Worm (Caenorhabditis elegans): ENCODE data around the gene best-14.

Gene best-14

DNA sequence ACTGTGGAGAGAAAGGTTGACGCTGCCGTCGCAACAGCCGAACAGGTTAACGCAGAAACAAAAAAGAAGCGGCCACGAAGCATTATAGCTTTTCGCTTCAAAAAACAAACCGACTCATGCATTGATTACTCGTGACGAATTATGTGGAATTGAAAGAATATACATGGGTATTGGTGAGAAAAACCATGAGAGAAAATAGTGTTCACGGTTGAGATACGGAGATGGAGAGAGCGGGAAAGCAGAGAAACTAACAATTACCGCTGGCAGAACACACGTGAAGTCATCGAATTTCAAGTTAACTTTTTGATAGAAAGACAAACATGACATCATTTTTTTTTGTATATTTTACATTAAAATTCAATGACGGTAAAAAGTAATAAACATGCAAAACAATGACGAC lies 22.5 kb upstream of the best-14 start:
- TF ChIP-seq zag-1 (tag; optimal IDR thresholded peaks at IDR 0.05) = no peak
- TF ChIP-seq F13H6.1 (tag; optimal IDR thresholded peaks at IDR 0.05) = peak; percentile 28
- TF ChIP-seq unc-55 (GFP tag; optimal IDR thresholded peaks at IDR 0.05) = peak; percentile 6
- TF ChIP-seq fos-1 (tag; optimal IDR thresholded peaks at IDR 0.05) = peak; percentile 53
- peak; percentile 41 for TF ChIP-seq C34F6.9 (tag; optimal IDR thresholded peaks at IDR 0.05)
- TF ChIP-seq mdl-1 (tag; optimal IDR thresholded peaks at IDR 0.05) = peak in 1 of 2 experiments; percentile 12
- no peak for TF ChIP-seq R02D3.7 (tag; optimal IDR thresholded peaks at IDR 0.05)
- TF ChIP-seq lin-13 (GFP tag; optimal IDR thresholded peaks at IDR 0.05) = peak; percentile 28
- peak; percentile 33 for TF ChIP-seq crh-2 (tag; optimal IDR thresholded peaks at IDR 0.05)
- TF ChIP-seq lin-39 (tag; optimal IDR thresholded peaks at IDR 0.05) = no peak
- no peak for TF ChIP-seq sma-3 (GFP tag; optimal IDR thresholded peaks at IDR 0.05)
- TF ChIP-seq peb-1 (tag; optimal IDR thresholded peaks at IDR 0.05) = no peak
- peak; percentile 27 for TF ChIP-seq skn-1 (tag; optimal IDR thresholded peaks at IDR 0.05)
- no peak for TF ChIP-seq ceh-82 (tag; optimal IDR thresholded peaks at IDR 0.05)
- no peak for TF ChIP-seq sem-4 (tag; optimal IDR thresholded peaks at IDR 0.05)
- TF ChIP-seq unc-62 (GFP tag; optimal IDR thresholded peaks at IDR 0.05) = no peak
- TF ChIP-seq lsy-2 (tag; optimal IDR thresholded peaks at IDR 0.05) = peak in 1 of 2 experiments; percentile 10
- no peak for TF ChIP-seq ceh-16 (tag; optimal IDR thresholded peaks at IDR 0.05)
- peak; percentile 41 for TF ChIP-seq nhr-129 (tag; optimal IDR thresholded peaks at IDR 0.05)
- peak; percentile 6 for TF ChIP-seq nhr-25 (tag; optimal IDR thresholded peaks at IDR 0.05)
- peak; percentile 30 for TF ChIP-seq ztf-4 (tag; optimal IDR thresholded peaks at IDR 0.05)
- TF ChIP-seq ama-1 (optimal IDR thresholded peaks at IDR 0.05) = peak; percentile 62
- no peak for TF ChIP-seq ZK546.5 (tag; optimal IDR thresholded peaks at IDR 0.05)

ce11 chrV:10536095-10536691 lies 21.6 kb upstream of the best-14 start, which contains the start of gene ppm-1.A:
TSS of gene ppm-1.A (minus strand) at chrV:10536388.
- TF ChIP-seq Y55F3AM.14 (GFP tag; optimal IDR thresholded peaks at IDR 0.05) = no peak
- TF ChIP-seq mbf-1 (tag; optimal IDR thresholded peaks at IDR 0.05) = no peak
- no peak for TF ChIP-seq ztf-4 (tag; optimal IDR thresholded peaks at IDR 0.05)
- no peak for TF ChIP-seq nhr-6 (tag; optimal IDR thresholded peaks at IDR 0.05)
- no peak for TF ChIP-seq egl-27 (tag; optimal IDR thresholded peaks at IDR 0.05)
- peak; percentile 10 for TF ChIP-seq lin-11 (tag; optimal IDR thresholded peaks at IDR 0.05)
- TF ChIP-seq nhr-11 (tag; optimal IDR thresholded peaks at IDR 0.05) = no peak
- TF ChIP-seq ceh-82 (tag; optimal IDR thresholded peaks at IDR 0.05) = no peak
- no peak for TF ChIP-seq unc-39 (tag; optimal IDR thresholded peaks at IDR 0.05)
- TF ChIP-seq nhr-12 (tag; optimal IDR thresholded peaks at IDR 0.05) = no peak
- no peak for TF ChIP-seq nhr-23 (tag; optimal IDR thresholded peaks at IDR 0.05)
- TF ChIP-seq mab-5 (tag; optimal IDR thresholded peaks at IDR 0.05) = no peak
- no peak for TF ChIP-seq alr-1 (tag; optimal IDR thresholded peaks at IDR 0.05)
- TF ChIP-seq nhr-10 (tag; optimal IDR thresholded peaks at IDR 0.05) = no peak
- TF ChIP-seq lin-13 (GFP tag; optimal IDR thresholded peaks at IDR 0.05) = no peak
- peak; percentile 33 for TF ChIP-seq blmp-1 (tag; optimal IDR thresholded peaks at IDR 0.05; ENCODE audit: insufficient read depth)
- TF ChIP-seq fos-1 (tag; optimal IDR thresholded peaks at IDR 0.05) = peak; percentile 0
- TF ChIP-seq nhr-77 (tag; optimal IDR thresholded peaks at IDR 0.05) = no peak
- TF ChIP-seq ceh-16 (tag; optimal IDR thresholded peaks at IDR 0.05) = no peak
- TF ChIP-seq lin-39 (tag; optimal IDR thresholded peaks at IDR 0.05) = no peak
- peak; percentile 14 for TF ChIP-seq ama-1 (optimal IDR thresholded peaks at IDR 0.05)
- TF ChIP-seq nhr-129 (tag; optimal IDR thresholded peaks at IDR 0.05) = peak; percentile 46
- TF ChIP-seq elt-3 (tag; optimal IDR thresholded peaks at IDR 0.05) = no peak
- no peak for TF ChIP-seq ZK546.5 (tag; optimal IDR thresholded peaks at IDR 0.05)
- TF ChIP-seq nhr-21 (tag; optimal IDR thresholded peaks at IDR 0.05) = no peak
- TF ChIP-seq nhr-25 (tag; optimal IDR thresholded peaks at IDR 0.05) = peak; percentile 39
- no peak for TF ChIP-seq unc-55 (GFP tag; optimal IDR thresholded peaks at IDR 0.05)
- no peak for TF ChIP-seq peb-1 (tag; optimal IDR thresholded peaks at IDR 0.05)
- TF ChIP-seq F13H6.1 (tag; optimal IDR thresholded peaks at IDR 0.05) = no peak
- TF ChIP-seq crh-2 (tag; optimal IDR thresholded peaks at IDR 0.05) = peak; percentile 42
- no peak for TF ChIP-seq dmd-4 (tag; optimal IDR thresholded peaks at IDR 0.05)
- no peak for TF ChIP-seq skn-1 (tag; optimal IDR thresholded peaks at IDR 0.05)
- TF ChIP-seq snpc-4 (tag; optimal IDR thresholded peaks at IDR 0.05) = no peak
- TF ChIP-seq sma-3 (GFP tag; optimal IDR thresholded peaks at IDR 0.05) = peak; percentile 1
- TF ChIP-seq ztf-1 (GFP tag; conservative IDR thresholded peaks at IDR 0.05) = no peak
- peak in 1 of 2 experiments; percentile 1 for TF ChIP-seq lsy-2 (tag; optimal IDR thresholded peaks at IDR 0.05)
- no peak for TF ChIP-seq ztf-11 (tag; optimal IDR thresholded peaks at IDR 0.05)
- TF ChIP-seq zag-1 (tag; optimal IDR thresholded peaks at IDR 0.05) = no peak
- no peak for TF ChIP-seq mdl-1 (tag; optimal IDR thresholded peaks at IDR 0.05)
- TF ChIP-seq aly-2 (tag; optimal IDR thresholded peaks at IDR 0.05) = no peak
- peak; percentile 52 for TF ChIP-seq gmeb-1 (tag; optimal IDR thresholded peaks at IDR 0.05)
- TF ChIP-seq sem-4 (tag; optimal IDR thresholded peaks at IDR 0.05) = no peak
- peak; percentile 1 for TF ChIP-seq sma-9 (GFP tag; optimal IDR thresholded peaks at IDR 0.05)
- no peak for TF ChIP-seq sma-9 (tag; optimal IDR thresholded peaks at IDR 0.05)
- no peak for TF ChIP-seq elt-1 (tag; optimal IDR thresholded peaks at IDR 0.05)
- no peak for TF ChIP-seq unc-62 (GFP tag; optimal IDR thresholded peaks at IDR 0.05)
- TF ChIP-seq C34F6.9 (tag; optimal IDR thresholded peaks at IDR 0.05) = no peak
- no peak for TF ChIP-seq nhr-237 (tag; optimal IDR thresholded peaks at IDR 0.05)
- no peak for TF ChIP-seq R02D3.7 (tag; optimal IDR thresholded peaks at IDR 0.05)
